Fruit fly (Drosophila melanogaster) whole organism, embryonic: Measurements from ENCODE around the gene asl.

Source experiments
- B-H1 ChIP-seq: fragments of 200-800 bp; sonication (Bioruptor generic); IDR thresholded peaks from 3 replicates; pipeline ENCODE4 v1.3.6; 2022; ENCODE audit warnings: missing biosample characterization, missing genetic modification characterization
- CG10431 ChIP-seq: fragments of 200-800 bp; sonication (Bioruptor generic); optimal IDR thresholded peaks from 3 replicates; lab custom pipeline; 2018; ENCODE audit warnings: missing biosample characterization, mild to moderate bottlenecking, missing genetic modification characterization
- CG10654 ChIP-seq: fragments of 200-800 bp; sonication (Bioruptor generic); optimal IDR thresholded peaks from 2 replicates; lab custom pipeline; 2016; ENCODE audit warnings: missing biosample characterization, missing genetic modification characterization
- CG12155 ChIP-seq: fragments of 200-800 bp; sonication (Bioruptor generic); optimal IDR thresholded peaks from 3 replicates; lab custom pipeline; 2016; ENCODE audit warnings: missing biosample characterization, missing genetic modification characterization
- CG14710 ChIP-seq: fragments of 200-800 bp; sonication (Bioruptor generic); optimal IDR thresholded peaks from 3 replicates; lab custom pipeline; 2019; ENCODE audit warnings: missing biosample characterization, mild to moderate bottlenecking, missing genetic modification characterization, moderate library complexity
- CG1647 ChIP-seq: fragments of 200-800 bp; sonication (Bioruptor generic); optimal IDR thresholded peaks from 3 replicates; lab custom pipeline; 2016; ENCODE audit warnings: missing biosample characterization, missing genetic modification characterization
- CG16779 ChIP-seq: fragments of 200-800 bp; sonication (Bioruptor generic); IDR thresholded peaks from 2 replicates; pipeline ENCODE4 v1.3.6; 2022; ENCODE audit warnings: missing biosample characterization, missing genetic modification characterization
- CG17361 ChIP-seq: fragments of 200-800 bp; sonication (Bioruptor generic); IDR thresholded peaks from 3 replicates; pipeline ENCODE4 v1.3.6; 2022; ENCODE audit warnings: missing biosample characterization, missing genetic modification characterization
- CG17802 ChIP-seq: fragments of 200-800 bp; sonication (Bioruptor generic); optimal IDR thresholded peaks from 2 replicates; lab custom pipeline; 2018; ENCODE audit warnings: missing biosample characterization, mild to moderate bottlenecking, missing genetic modification characterization, moderate library complexity
- CG18619 ChIP-seq: fragments of 200-800 bp; sonication (Bioruptor generic); optimal IDR thresholded peaks from 3 replicates; lab custom pipeline; 2017; ENCODE audit warnings: missing biosample characterization, mild to moderate bottlenecking, missing genetic modification characterization
- CG2120 ChIP-seq: fragments of 200-800 bp; sonication (Bioruptor generic); optimal IDR thresholded peaks from 3 replicates; lab custom pipeline; 2016; ENCODE audit warnings: missing biosample characterization, missing genetic modification characterization
- CG2199 ChIP-seq: fragments of 200-800 bp; sonication (Bioruptor generic); IDR thresholded peaks from 3 replicates; pipeline ENCODE4 v1.3.6; 2022; ENCODE audit warnings: missing biosample characterization, missing genetic modification characterization
- CG30020 ChIP-seq: fragments of 200-800 bp; optimal IDR thresholded peaks from 2 replicates; lab custom pipeline; 2019; ENCODE audit warnings: missing biosample characterization, mild to moderate bottlenecking, missing genetic modification characterization, moderate library complexity
- CG33213 ChIP-seq: fragments of 200-800 bp; sonication (Bioruptor generic); optimal IDR thresholded peaks from 3 replicates; lab custom pipeline; 2016; ENCODE audit warnings: missing biosample characterization, missing genetic modification characterization
- CG34224 ChIP-seq: fragments of 200-800 bp; sonication (Bioruptor generic); IDR thresholded peaks from 3 replicates; pipeline ENCODE4 v1.3.6; 2022; ENCODE audit warnings: missing biosample characterization, missing genetic modification characterization; ENCODE audit not compliant: partially characterized antibody
- CG3847 ChIP-seq: fragments of 200-800 bp; sonication (Bioruptor generic); IDR thresholded peaks from 2 replicates; pipeline ENCODE4 v1.3.6; 2022; ENCODE audit warnings: missing biosample characterization, missing genetic modification characterization
- CG5245 ChIP-seq: fragments of 200-800 bp; sonication (Bioruptor generic); optimal IDR thresholded peaks from 3 replicates; lab custom pipeline; 2016; ENCODE audit warnings: missing biosample characterization, missing genetic modification characterization
- CG8089 ChIP-seq: fragments of 200-800 bp; sonication (Bioruptor generic); optimal IDR thresholded peaks from 3 replicates; lab custom pipeline; 2016; ENCODE audit warnings: missing biosample characterization, missing genetic modification characterization
- CG9876 ChIP-seq: fragments of 200-800 bp; sonication (Bioruptor generic); optimal IDR thresholded peaks from 2 replicates; lab custom pipeline; 2016; ENCODE audit warnings: missing biosample characterization, missing genetic modification characterization
- Deaf1 ChIP-seq: fragments of 200-800 bp; optimal IDR thresholded peaks from 3 replicates; lab custom pipeline; 2019; ENCODE audit warnings: missing biosample characterization, mild to moderate bottlenecking, missing genetic modification characterization, moderate library complexity
- Dp ChIP-seq: fragments of 200-800 bp; sonication (Bioruptor generic); optimal IDR thresholded peaks from 2 replicates; lab custom pipeline; 2018; ENCODE audit warnings: missing biosample characterization, mild to moderate bottlenecking, missing genetic modification characterization, moderate library complexity
- Elba2 ChIP-seq: fragments of 200-800 bp; sonication (Bioruptor generic); optimal IDR thresholded peaks from 3 replicates; lab custom pipeline; 2016; ENCODE audit warnings: missing biosample characterization, missing genetic modification characterization
- Gsc ChIP-seq: fragments of 200-800 bp; sonication (Bioruptor generic); IDR thresholded peaks from 2 replicates; pipeline ENCODE4 v1.3.6; 2022; ENCODE audit warnings: missing biosample characterization, missing genetic modification characterization
- HLH4C ChIP-seq: fragments of 200-800 bp; sonication (Bioruptor generic); IDR thresholded peaks from 3 replicates; pipeline ENCODE4 v1.3.6; 2022; ENCODE audit warnings: missing biosample characterization, missing genetic modification characterization; ENCODE audit not compliant: partially characterized antibody
- Hey ChIP-seq: fragments of 200-800 bp; sonication (Bioruptor generic); optimal IDR thresholded peaks from 3 replicates; lab custom pipeline; 2018; ENCODE audit warnings: missing biosample characterization, mild to moderate bottlenecking, missing genetic modification characterization
- Lim3 ChIP-seq: fragments of 200-800 bp; sonication (Bioruptor generic); IDR thresholded peaks from 2 replicates; pipeline ENCODE4 v1.3.6; 2022; ENCODE audit warnings: missing biosample characterization, missing genetic modification characterization
- NC2β ChIP-seq: fragments of 200-800 bp; sonication (Bioruptor generic); optimal IDR thresholded peaks from 2 replicates; lab custom pipeline; 2016; ENCODE audit warnings: missing biosample characterization, missing genetic modification characterization
- Neu2 ChIP-seq: fragments of 200-800 bp; sonication (Bioruptor generic); optimal IDR thresholded peaks from 3 replicates; lab custom pipeline; 2016; ENCODE audit warnings: missing biosample characterization, missing genetic modification characterization, borderline replicate concordance
- Nf-YA ChIP-seq: fragments of 200-800 bp; sonication (Bioruptor generic); IDR thresholded peaks from 2 replicates; pipeline ENCODE4 v1.3.6; 2022; ENCODE audit warnings: missing biosample characterization, missing genetic modification characterization
- Nf-YC ChIP-seq: fragments of 200-800 bp; optimal IDR thresholded peaks from 3 replicates; lab custom pipeline; 2019; ENCODE audit warnings: missing biosample characterization, mild to moderate bottlenecking, missing genetic modification characterization, moderate library complexity
- Rfx ChIP-seq: fragments of 200-800 bp; sonication (Bioruptor generic); IDR thresholded peaks from 2 replicates; pipeline ENCODE4 v1.3.6; 2022; ENCODE audit warnings: missing biosample characterization, missing genetic modification characterization
- Scr ChIP-seq: fragments of 200-800 bp; sonication (Bioruptor generic); IDR thresholded peaks from 2 replicates; pipeline ENCODE4 v1.3.6; 2022; ENCODE audit warnings: missing biosample characterization, missing genetic modification characterization; ENCODE audit not compliant: partially characterized antibody
- YL-1 ChIP-seq: fragments of 200-800 bp; sonication (Bioruptor generic); optimal IDR thresholded peaks from 3 replicates; lab custom pipeline; 2017; ENCODE audit warnings: missing biosample characterization, mild to moderate bottlenecking, missing genetic modification characterization
- cad ChIP-seq: fragments of >200 bp; optimal IDR thresholded peaks from 2 replicates; lab custom pipeline; 2017; ENCODE audit warnings: missing biosample characterization, missing genetic modification characterization
- emc ChIP-seq: fragments of 200-800 bp; sonication (Bioruptor generic); optimal IDR thresholded peaks from 2 replicates; lab custom pipeline; 2016; ENCODE audit warnings: missing biosample characterization, missing genetic modification characterization
- esg ChIP-seq: fragments of 200-800 bp; sonication (Bioruptor generic); conservative IDR thresholded peaks from 2 replicates; pipeline ENCODE4 v1.3.6; 2022; ENCODE audit warnings: missing biosample characterization, missing genetic modification characterization
- eyg ChIP-seq: fragments of 200-800 bp; sonication (Bioruptor generic); optimal IDR thresholded peaks from 3 replicates; lab custom pipeline; 2016; ENCODE audit warnings: missing biosample characterization, missing genetic modification characterization
- ham ChIP-seq: fragments of 200-800 bp; sonication (Bioruptor generic); IDR thresholded peaks from 2 replicates; pipeline ENCODE4 v1.3.6; 2022; ENCODE audit warnings: missing biosample characterization, missing genetic modification characterization
- mld ChIP-seq: fragments of 200-800 bp; sonication (Bioruptor generic); IDR thresholded peaks from 3 replicates; pipeline ENCODE4 v1.3.6; 2022; ENCODE audit warnings: missing biosample characterization, missing genetic modification characterization; ENCODE audit not compliant: partially characterized antibody
- otp ChIP-seq: fragments of 200-800 bp; sonication (Bioruptor generic); IDR thresholded peaks from 3 replicates; pipeline ENCODE4, ENCODE4 v1.3.6; 2022; ENCODE audit warnings: missing biosample characterization, missing genetic modification characterization
- peb ChIP-seq: fragments of 200-800 bp; sonication (Bioruptor generic); IDR thresholded peaks from 2 replicates; pipeline ENCODE4 v1.3.6; 2022; ENCODE audit warnings: missing biosample characterization, missing genetic modification characterization
- phol ChIP-seq: fragments of 200-800 bp; sonication (Bioruptor generic); optimal IDR thresholded peaks from 3 replicates; lab custom pipeline; 2018; ENCODE audit warnings: missing biosample characterization, mild to moderate bottlenecking, missing genetic modification characterization, moderate library complexity
- prd ChIP-seq, 3 experiments: fragments of >200 bp in 2 of 3; fragments of 200-800 bp in 1 of 3; sonication (Bioruptor generic) in 1 of 3; optimal IDR thresholded peaks in 2 of 3; IDR thresholded peaks in 1 of 3; 2 replicates in 2 of 3; 3 replicates in 1 of 3; pipeline versions ENCODE4 v1.3.6 to Lab custom; 2017 to 2022; ENCODE audit warnings: missing biosample characterization in 1 of 3, missing genetic modification characterization in 1 of 3
- pros ChIP-seq: fragments of 200-800 bp; sonication (Bioruptor generic); optimal IDR thresholded peaks from 3 replicates; lab custom pipeline; 2019; ENCODE audit warnings: missing biosample characterization, mild to moderate bottlenecking, missing genetic modification characterization, moderate library complexity
- pum ChIP-seq: fragments of 200-800 bp; sonication (Bioruptor generic); optimal IDR thresholded peaks from 2 replicates; lab custom pipeline; 2016; ENCODE audit warnings: missing biosample characterization, missing genetic modification characterization
- sd ChIP-seq: fragments of 200-800 bp; sonication (Bioruptor generic); optimal IDR thresholded peaks from 3 replicates; lab custom pipeline; 2018; ENCODE audit warnings: missing biosample characterization, mild to moderate bottlenecking, missing genetic modification characterization, moderate library complexity
- stc ChIP-seq: fragments of 200-800 bp; sonication (Bioruptor generic); IDR thresholded peaks from 2 replicates; pipeline ENCODE4 v1.3.6; 2022; ENCODE audit warnings: missing biosample characterization, missing genetic modification characterization
- tup ChIP-seq: fragments of 200-800 bp; sonication (Bioruptor generic); optimal IDR thresholded peaks from 2 replicates; lab custom pipeline; 2016; ENCODE audit warnings: missing biosample characterization, mild to moderate bottlenecking, missing genetic modification characterization, moderate library complexity
- wek ChIP-seq: fragments of 200-800 bp; sonication (Bioruptor generic); optimal IDR thresholded peaks from 3 replicates; lab custom pipeline; 2018; ENCODE audit warnings: missing biosample characterization, mild to moderate bottlenecking, missing genetic modification characterization, moderate library complexity

The asl gene

dm6 chr3R:5588573-5588972 lies 17.8 kb downstream of the asl start, which contains the start of gene PolZ2:
Gene PolZ2 (plus strand): TSS chr3R:5588873.
- no peak for TF ChIP-seq CG34224
- peak; percentile 36; the same call in 1 of the 2 replicates for TF ChIP-seq Scr (GFP tag; lab: Robert Waterston, UW)
- peak; percentile 24 for TF ChIP-seq CG14710 (tag; lab: Kevin White, UChicago)
- peak; percentile 28 for TF ChIP-seq wek
- TF ChIP-seq CG17802 (tag; lab: Kevin White, UChicago) = peak; percentile 40
- no peak for TF ChIP-seq HLH4C
- TF ChIP-seq Dp = peak; percentile 10
- TF ChIP-seq Lim3 (GFP tag; lab: Robert Waterston, UW) = no peak
- TF ChIP-seq Elba2 (GFP tag; lab: Kevin White, UChicago) = no peak
- TF ChIP-seq CG30020 (tag; lab: Kevin White, UChicago) = peak; percentile 25
- no peak for TF ChIP-seq sd (tag; lab: Kevin White, UChicago)
- TF ChIP-seq, all 482 proteins: peak for 6

DNA sequence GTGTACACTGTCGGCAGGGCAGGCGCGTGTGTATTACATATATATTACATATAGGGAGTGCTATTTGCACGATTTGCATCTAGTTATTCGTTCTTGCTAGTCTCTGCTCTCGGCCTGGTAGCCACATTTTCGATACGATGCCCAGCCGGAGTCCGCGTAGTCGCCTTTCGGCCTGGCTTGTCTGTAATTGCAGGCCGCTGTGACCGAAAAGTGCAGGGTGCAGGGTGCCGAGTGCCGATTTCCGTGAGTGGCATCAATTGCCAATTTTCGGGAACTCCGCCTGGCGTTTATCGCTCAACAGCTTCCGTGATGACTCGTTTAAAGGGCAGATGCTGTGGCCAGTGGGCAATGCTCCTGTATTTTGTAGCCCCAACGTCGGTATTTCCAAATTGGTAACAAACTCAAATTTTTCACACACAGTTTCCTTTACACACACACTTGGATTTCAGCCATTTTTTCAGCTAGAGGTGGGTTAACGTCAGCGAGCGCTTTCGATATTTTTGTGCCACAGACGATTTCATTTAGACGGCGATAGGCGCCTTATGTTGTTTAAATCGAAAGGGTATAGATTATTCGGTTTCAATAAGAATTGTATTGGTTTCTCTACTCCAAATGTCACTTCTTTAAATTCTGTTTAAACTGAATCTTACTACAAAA lies 18.4 kb downstream of the asl start, which contains the start of gene CG2926:
Gene CG2926 (minus strand): TSS at position 518 of the 657 bp plus-strand sequence.
- TF ChIP-seq CG17361 (GFP tag; lab: Robert Waterston, UW) = no peak
- no peak for TF ChIP-seq CG2199 (GFP tag; lab: Robert Waterston, UW)
- peak; percentile 94 for TF ChIP-seq CG5245 (GFP tag; lab: Kevin White, UChicago)
- peak; percentile 97 for TF ChIP-seq phol
- TF ChIP-seq cad = no peak
- peak; percentile 66 for TF ChIP-seq CG12155 (GFP tag; lab: Kevin White, UChicago)
- no peak for TF ChIP-seq CG10431 (GFP tag; lab: Kevin White, UChicago)
- TF ChIP-seq Gsc = no peak
- no peak for TF ChIP-seq Nf-YC
- peak; percentile 78 for TF ChIP-seq Rfx (GFP tag; lab: Robert Waterston, UW)
- no peak for TF ChIP-seq Nf-YA (GFP tag; lab: Robert Waterston, UW)
- no peak for TF ChIP-seq tup (GFP tag; lab: Kevin White, UChicago)
- TF ChIP-seq pum (GFP tag; lab: Kevin White, UChicago) = peak; percentile 17
- TF ChIP-seq CG16779 (GFP tag; lab: Robert Waterston, UW) = no peak
- no peak for TF ChIP-seq CG8089 (GFP tag; lab: Kevin White, UChicago)
- peak; percentile 40 for TF ChIP-seq CG33213 (GFP tag; lab: Kevin White, UChicago)
- no peak for TF ChIP-seq ham
- TF ChIP-seq otp = no peak
- TF ChIP-seq Hey (tag; lab: Kevin White, UChicago) = no peak
- TF ChIP-seq peb (GFP tag; lab: Robert Waterston, UW) = no peak
- TF ChIP-seq B-H1 (GFP tag; lab: Robert Waterston, UW) = no peak
- TF ChIP-seq Deaf1 = no peak
- TF ChIP-seq CG10654 (GFP tag; lab: Kevin White, UChicago) = peak; percentile 27
- 0 out of 2 replicates have a peak, but pooled peaks have one; percentile 9 for TF ChIP-seq stc (GFP tag; lab: Robert Waterston, UW)
- peak; percentile 68 for TF ChIP-seq CG2120 (GFP tag; lab: Kevin White, UChicago)
- TF ChIP-seq pros = no peak
- no peak for TF ChIP-seq CG1647 (GFP tag; lab: Kevin White, UChicago)
- TF ChIP-seq Neu2 (GFP tag; lab: Kevin White, UChicago) = no peak
- no peak for TF ChIP-seq CG18619
- peak; percentile 86 for TF ChIP-seq YL-1 (GFP tag; lab: Kevin White, UChicago)
- peak; percentile 34 for TF ChIP-seq NC2β (GFP tag; lab: Kevin White, UChicago)
- TF ChIP-seq emc (GFP tag; lab: Kevin White, UChicago) = peak; percentile 13
- peak; percentile 68 for TF ChIP-seq CG14710 (tag; lab: Kevin White, UChicago)
- peak; percentile 42; the same call in 1 of the 2 replicates for TF ChIP-seq CG3847 (GFP tag; lab: Robert Waterston, UW)
- no peak for TF ChIP-seq eyg (GFP tag; lab: Kevin White, UChicago)
- TF ChIP-seq prd (optimal IDR thresholded peaks at IDR 0.05; lab: Kevin White, UChicago) = no peak
- TF ChIP-seq prd (GFP tag; IDR thresholded peaks at IDR 0.05; lab: Robert Waterston, UW) = peak; percentile 31; the same call in 1 of the 3 replicates
- TF ChIP-seq CG9876 = peak; percentile 53
- peak; percentile 91 for TF ChIP-seq mld (GFP tag; lab: Robert Waterston, UW)
- no peak for TF ChIP-seq esg (GFP tag; lab: Robert Waterston, UW)
